Worm (Caenorhabditis elegans) whole organism, L4/young adult: ENCODE measurements around the gene polg-1.

Experiments
- W03F9.2 ChIP-seq: fragments of 150-350 bp; optimal IDR thresholded peaks from 2 replicates; lab custom pipeline; 2014; ENCODE audit warnings: missing biosample characterization, missing genetic modification characterization
- him-1 ChIP-seq: sonication (generic microtip); optimal IDR thresholded peaks from 2 replicates; lab custom pipeline; 2016; ENCODE audit warnings: missing genotype, missing genetic modification reagents, missing genetic modification characterization, missing compliant biosample characterization

ce11 chrII:12147331-12147730 lies 52.4 kb downstream of the polg-1 start, which contains the start of gene Y57A10A.2:
- no peak for TF ChIP-seq W03F9.2 (tag; lab: Kevin White, UChicago)
- no peak for TF ChIP-seq him-1 (tag; lab: Kevin White, UChicago)
